5 worm cellular contexts compared by ENCODE assay signal in genomic region chrV:211388-212168, ce11.
TF ChIP-seq lines count a peak whose summit lies in the region.

No protein-coding gene starts in this region.

TF ChIP-seq in whole organism, L1 larva, 84 proteins besides CTCF, POLR2A, EP300 and RAD21 (continues in another document):
- TF ChIP-seq C04F5.9 (tag; optimal IDR thresholded peaks at IDR 0.05; lab: Kevin White, UChicago) (no peak), dsc-1 (tag; optimal IDR thresholded peaks at IDR 0.05; lab: Kevin White, UChicago) (peak; percentile 92), unc-98 (GFP tag; IDR thresholded peaks at IDR 0.05; lab: Robert Waterston, UW) (no peak), fkh-4 (tag; optimal IDR thresholded peaks at IDR 0.05; lab: Kevin White, UChicago; ENCODE audit: borderline replicate concordance) (peak; percentile 67), fkh-10 (GFP tag; optimal IDR thresholded peaks at IDR 0.05; lab: Kevin White, UChicago) (no peak), unc-130 (tag; optimal IDR thresholded peaks at IDR 0.05; lab: Kevin White, UChicago) (no peak), C34B4.2 (tag; optimal IDR thresholded peaks at IDR 0.05; lab: Kevin White, UChicago) (no peak), nhr-12 (tag; optimal IDR thresholded peaks at IDR 0.05; lab: Kevin White, UChicago) (no peak), efl-1 (optimal IDR thresholded peaks at IDR 0.05; lab: Kevin White, UChicago) (no peak), efl-1 (GFP tag; optimal IDR thresholded peaks at IDR 0.05 in 1 of 2; lab: Kevin White, UChicago) (peak in 1 of 2 experiments; percentile 3), xbp-1 (tag; optimal IDR thresholded peaks at IDR 0.05; lab: Kevin White, UChicago) (no peak), isw-1 (GFP tag; IDR thresholded peaks at IDR 0.05; lab: Robert Waterston, UW) (no peak), nhr-20 (tag; optimal IDR thresholded peaks at IDR 0.05; lab: Kevin White, UChicago) (peak; percentile 86), C16A3.4 (tag; optimal IDR thresholded peaks at IDR 0.05; lab: Kevin White, UChicago) (no peak), nhr-19 (GFP tag; conservative IDR thresholded peaks at IDR 0.05; lab: Robert Waterston, UW) (no peak), ama-1 (optimal IDR thresholded peaks at IDR 0.05; lab: Kevin White, UChicago) (no peak), nhr-85 (tag; lab: Kevin White, UChicago) (no peak), elt-2 (tag; optimal IDR thresholded peaks at IDR 0.05; lab: Kevin White, UChicago) (peak; percentile 20), nhr-76 (tag; optimal IDR thresholded peaks at IDR 0.05; lab: Kevin White, UChicago) (no peak)

TF ChIP-seq in whole organism, L2 larva, 48 proteins besides CTCF, POLR2A, EP300 and RAD21:
- TF ChIP-seq peb-1 (tag; optimal IDR thresholded peaks at IDR 0.05; lab: Kevin White, UChicago) (no peak), lsy-2 (tag; optimal IDR thresholded peaks at IDR 0.05; lab: Kevin White, UChicago) (peak in 1 of 2 experiments; percentile 13), sma-9 (GFP tag; optimal IDR thresholded peaks at IDR 0.05; lab: Kevin White, UChicago) (peak; percentile 66), sma-9 (tag; optimal IDR thresholded peaks at IDR 0.05; lab: Kevin White, UChicago) (no peak), fos-1 (tag; optimal IDR thresholded peaks at IDR 0.05; lab: Kevin White, UChicago) (peak; percentile 36), C34F6.9 (tag; optimal IDR thresholded peaks at IDR 0.05; lab: Kevin White, UChicago) (no peak), ZK546.5 (tag; optimal IDR thresholded peaks at IDR 0.05; lab: Kevin White, UChicago) (no peak), nhr-77 (tag; optimal IDR thresholded peaks at IDR 0.05; lab: Kevin White, UChicago) (no peak), crh-2 (tag; optimal IDR thresholded peaks at IDR 0.05; lab: Kevin White, UChicago) (peak; percentile 8), ztf-11 (tag; optimal IDR thresholded peaks at IDR 0.05; lab: Kevin White, UChicago) (no peak), nhr-6 (tag; optimal IDR thresholded peaks at IDR 0.05; lab: Kevin White, UChicago) (no peak), nhr-25 (tag; optimal IDR thresholded peaks at IDR 0.05; lab: Kevin White, UChicago) (no peak), gmeb-1 (tag; optimal IDR thresholded peaks at IDR 0.05; lab: Kevin White, UChicago) (peak; percentile 26), nhr-129 (tag; optimal IDR thresholded peaks at IDR 0.05; lab: Kevin White, UChicago) (peak; percentile 79), Y55F3AM.14 (GFP tag; optimal IDR thresholded peaks at IDR 0.05; lab: Kevin White, UChicago) (no peak), lin-13 (GFP tag; optimal IDR thresholded peaks at IDR 0.05; lab: Kevin White, UChicago) (no peak), aly-2 (tag; optimal IDR thresholded peaks at IDR 0.05; lab: Kevin White, UChicago) (no peak), mab-5 (tag; optimal IDR thresholded peaks at IDR 0.05; lab: Kevin White, UChicago) (no peak), R02D3.7 (tag; optimal IDR thresholded peaks at IDR 0.05; lab: Kevin White, UChicago) (no peak), nhr-11 (tag; optimal IDR thresholded peaks at IDR 0.05; lab: Kevin White, UChicago) (no peak)

TF ChIP-seq in whole organism, L3 larva, 47 proteins besides CTCF, POLR2A, EP300 and RAD21:
- TF ChIP-seq elt-2 (tag; optimal IDR thresholded peaks at IDR 0.05; lab: Kevin White, UChicago), result peak; percentile 47
- peak; percentile 31 for TF ChIP-seq pqm-1 (tag; optimal IDR thresholded peaks at IDR 0.05; lab: Kevin White, UChicago)
- TF ChIP-seq nhr-23 (tag; optimal IDR thresholded peaks at IDR 0.05; lab: Kevin White, UChicago), result no peak

TF ChIP-seq in whole organism, L4 larva, 104 proteins besides CTCF, POLR2A, EP300 and RAD21:
- TF ChIP-seq lir-3 (tag; optimal IDR thresholded peaks at IDR 0.05; lab: Kevin White, UChicago) (no peak), ZK337.2 (GFP tag; IDR thresholded peaks at IDR 0.05; lab: Robert Waterston, UW) (no peak), lsy-2 (tag; optimal IDR thresholded peaks at IDR 0.05; lab: Kevin White, UChicago) (peak in 1 of 2 experiments; percentile 46), mep-1 (tag; optimal IDR thresholded peaks at IDR 0.05; lab: Kevin White, UChicago) (peak; percentile 60), unc-62 (GFP tag; optimal IDR thresholded peaks at IDR 0.05 in 1 of 2; lab: Kevin White, UChicago) (peak in 1 of 2 experiments; percentile 37), unc-62 (tag; optimal IDR thresholded peaks at IDR 0.05; lab: Kevin White, UChicago) (no peak), mxl-2 (GFP tag; conservative IDR thresholded peaks at IDR 0.05; lab: Robert Waterston, UW) (no peak), ceh-28 (tag; optimal IDR thresholded peaks at IDR 0.05; lab: Kevin White, UChicago) (no peak), nhr-237 (tag; optimal IDR thresholded peaks at IDR 0.05; lab: Kevin White, UChicago) (no peak), dve-1 (tag; optimal IDR thresholded peaks at IDR 0.05; lab: Kevin White, UChicago; ENCODE audit: insufficient read depth) (peak; percentile 73), nhr-25 (tag; optimal IDR thresholded peaks at IDR 0.05; lab: Kevin White, UChicago; ENCODE audit: borderline replicate concordance, insufficient read depth) (no peak), nhr-77 (tag; optimal IDR thresholded peaks at IDR 0.05; lab: Kevin White, UChicago) (no peak), ztf-7 (tag; optimal IDR thresholded peaks at IDR 0.05; lab: Kevin White, UChicago) (peak; percentile 50), mes-2 (tag; optimal IDR thresholded peaks at IDR 0.05; lab: Kevin White, UChicago; ENCODE audit: poor library complexity, severe bottlenecking) (no peak), lin-39 (tag; optimal IDR thresholded peaks at IDR 0.05; lab: Kevin White, UChicago) (no peak), ceh-32 (tag; optimal IDR thresholded peaks at IDR 0.05; lab: Kevin White, UChicago; ENCODE audit: poor library complexity) (no peak), F26F4.8 (GFP tag; conservative IDR thresholded peaks at IDR 0.05; lab: Robert Waterston, UW) (no peak), daf-16 (GFP tag; optimal IDR thresholded peaks at IDR 0.05; lab: Kevin White, UChicago) (no peak), daf-16 (tag; optimal IDR thresholded peaks at IDR 0.05; lab: Kevin White, UChicago) (peak; percentile 70), ama-1 (optimal IDR thresholded peaks at IDR 0.05; lab: Kevin White, UChicago) (no peak)

TF ChIP-seq in whole organism, young adult, 124 proteins besides CTCF, POLR2A, EP300 and RAD21:
- TF ChIP-seq nhr-80 (tag; optimal IDR thresholded peaks at IDR 0.05; lab: Kevin White, UChicago) (peak; percentile 51), lir-1 (GFP tag; conservative IDR thresholded peaks at IDR 0.05; lab: Robert Waterston, UW) (no peak)
